Worm (Caenorhabditis elegans) whole organism, L1 larva: ENCODE measurements around the gene asp-13.

Experiments used
- fkh-8 ChIP-seq: sonication (generic microtip); optimal IDR thresholded peaks from 2 replicates; lab custom pipeline; 2016; ENCODE audit warnings: mild to moderate bottlenecking, missing genetic modification characterization, missing compliant biosample characterization
- nhr-11 ChIP-seq: fragments of 150-350 bp; optimal IDR thresholded peaks from 2 replicates; lab custom pipeline; 2014; ENCODE audit warnings: missing biosample characterization, missing genetic modification characterization

DNA sequence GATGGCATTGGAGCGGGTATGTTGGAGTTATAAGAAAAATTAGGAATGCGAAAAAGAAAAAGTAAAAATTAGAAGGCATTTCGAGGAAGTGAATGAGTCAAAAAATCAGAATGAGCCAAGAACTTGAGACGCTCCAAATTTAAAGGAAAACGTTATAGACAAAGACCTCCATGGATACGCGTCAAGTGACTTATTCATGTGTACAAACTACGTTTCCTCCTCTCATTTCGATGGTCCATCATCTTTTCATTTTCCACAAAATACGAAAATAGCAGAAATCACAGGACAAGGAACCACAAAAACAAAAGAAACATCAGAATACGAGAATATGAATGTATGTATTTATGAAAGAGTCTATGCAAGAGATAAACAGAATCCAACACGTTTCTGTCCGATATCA is 1.7 kb downstream of the asp-13 start, which contains the start of gene F28A12.3:
- TF ChIP-seq nhr-11 (tag; lab: Kevin White, UChicago), result no peak
- no peak for TF ChIP-seq fkh-8
